Worm (Caenorhabditis elegans) whole organism, L1 larva: ENCODE measurements around the gene W08F4.10.
A peak's percentile ranks its signal among the peaks of the same experiment; 100 is the strongest.

Source experiments
- F16B12.6 ChIP-seq: fragments of 150-350 bp; optimal IDR thresholded peaks from 2 replicates; lab custom pipeline; 2014; ENCODE audit warnings: missing biosample characterization, missing genetic modification characterization
- Y116A8C.19 ChIP-seq: sonication (generic microtip); optimal IDR thresholded peaks from 2 replicates; lab custom pipeline; 2016; ENCODE audit warnings: missing compliant biosample characterization, missing genetic modification characterization, borderline replicate concordance
- aha-1 ChIP-seq: fragments of 150-350 bp; optimal IDR thresholded peaks from 2 replicates; lab custom pipeline; 2014; ENCODE audit warnings: missing biosample characterization, missing genetic modification characterization
- aly-2 ChIP-seq: fragments of 150-350 bp; optimal IDR thresholded peaks from 2 replicates; lab custom pipeline; 2014; ENCODE audit warnings: missing biosample characterization, missing genetic modification characterization
- ceh-82 ChIP-seq, 3 experiments: fragments of 150-350 bp in 1 of 3; sonication (generic microtip) in 2 of 3; optimal IDR thresholded peaks; 2 replicates each; lab custom pipeline; 2014 to 2017; ENCODE audit warnings: missing biosample characterization in 3 of 3, missing genetic modification characterization in 3 of 3
- ces-1 ChIP-seq: fragments of 150-350 bp; optimal IDR thresholded peaks from 2 replicates; lab custom pipeline; 2014; ENCODE audit warnings: missing biosample characterization, missing genetic modification reagents, missing genetic modification characterization
- dpl-1 ChIP-seq, 3 experiments: fragments of 150-350 bp in 2 of 3; sonication (generic microtip) in 1 of 3; optimal IDR thresholded peaks; 2 replicates each; lab custom pipeline; 2014 to 2017; ENCODE audit warnings: missing biosample characterization in 3 of 3, missing genetic modification characterization in 3 of 3, missing genetic modification reagents in 3 of 3
- dsc-1 ChIP-seq: sonication (generic microtip); optimal IDR thresholded peaks from 2 replicates; lab custom pipeline; 2016; ENCODE audit warnings: mild to moderate bottlenecking, missing genetic modification characterization, missing compliant biosample characterization
- efl-1 ChIP-seq, 4 experiments: fragments of 150-350 bp; optimal IDR thresholded peaks in 3 of 4; peaks in 1 of 4; 1 replicate in 1 of 4; 2 replicates in 3 of 4; lab custom pipeline; 2014; ENCODE audit warnings: missing biosample characterization in 2 of 4, missing genetic modification characterization in 2 of 4, missing genetic modification reagents in 2 of 4
- egl-27 ChIP-seq, 2 experiments: fragments of 150-350 bp in 1 of 2; sonication (generic microtip); optimal IDR thresholded peaks; 3 replicates each; lab custom pipeline; 2017 to 2018; ENCODE audit warnings: missing biosample characterization in 2 of 2, missing genetic modification characterization in 2 of 2, missing genetic modification reagents in 2 of 2
- elt-2 ChIP-seq: sonication (generic microtip); optimal IDR thresholded peaks from 2 replicates; lab custom pipeline; 2016; ENCODE audit warnings: missing genetic modification characterization, mild to moderate bottlenecking, inconsistent platforms, missing compliant biosample characterization, missing genetic modification reagents
- fkh-8 ChIP-seq: sonication (generic microtip); optimal IDR thresholded peaks from 2 replicates; lab custom pipeline; 2016; ENCODE audit warnings: mild to moderate bottlenecking, missing genetic modification characterization, missing compliant biosample characterization
- fos-1 ChIP-seq: fragments of 150-350 bp; optimal IDR thresholded peaks from 2 replicates; lab custom pipeline; 2014; ENCODE audit warnings: missing biosample characterization, missing genetic modification characterization
- grh-1 ChIP-seq: fragments of 200-800 bp; sonication (Bioruptor generic); IDR thresholded peaks from 2 replicates; pipeline ENCODE4 v1.3.6; 2022; ENCODE audit warnings: missing genetic modification reagents, missing genetic modification characterization, missing compliant biosample characterization
- hlh-17 ChIP-seq: fragments of 200-800 bp; sonication (Bioruptor generic); optimal IDR thresholded peaks from 2 replicates; lab custom pipeline; 2018; ENCODE audit warnings: missing genetic modification characterization, mild to moderate bottlenecking, missing compliant biosample characterization, moderate library complexity, borderline replicate concordance
- irx-1 ChIP-seq: sonication (generic microtip); optimal IDR thresholded peaks from 2 replicates; lab custom pipeline; 2016; ENCODE audit warnings: missing genetic modification characterization, missing compliant biosample characterization
- lin-35 ChIP-seq, 2 experiments: fragments of 150-350 bp; optimal IDR thresholded peaks; 2 replicates each; lab custom pipeline; 2014; ENCODE audit warnings: missing biosample characterization in 2 of 2, missing genetic modification characterization in 2 of 2, missing genetic modification reagents in 2 of 2
- lir-3 ChIP-seq: sonication (generic microtip); optimal IDR thresholded peaks from 2 replicates; lab custom pipeline; 2016; ENCODE audit warnings: mild to moderate bottlenecking, missing genetic modification characterization, moderate library complexity, missing compliant biosample characterization; ENCODE audit not compliant: poor library complexity
- mab-9 ChIP-seq: fragments of 200-800 bp; sonication (Bioruptor generic); IDR thresholded peaks from 2 replicates; pipeline ENCODE4 v1.3.6; 2022; ENCODE audit warnings: missing genetic modification reagents, missing genetic modification characterization, missing compliant biosample characterization
- mdl-1 ChIP-seq, 2 experiments: fragments of 150-350 bp; optimal IDR thresholded peaks; 2 replicates each; lab custom pipeline; 2014 to 2017; ENCODE audit warnings: missing biosample characterization in 2 of 2, missing genetic modification characterization in 2 of 2, inconsistent platforms in 1 of 2
- mef-2 ChIP-seq: fragments of 150-350 bp; optimal IDR thresholded peaks from 2 replicates; lab custom pipeline; 2014; ENCODE audit warnings: missing biosample characterization, missing genetic modification characterization
- mep-1 ChIP-seq: fragments of 150-350 bp; optimal IDR thresholded peaks from 2 replicates; lab custom pipeline; 2014; ENCODE audit warnings: missing biosample characterization, missing genetic modification characterization
- nhr-11 ChIP-seq: fragments of 150-350 bp; optimal IDR thresholded peaks from 2 replicates; lab custom pipeline; 2014; ENCODE audit warnings: missing biosample characterization, missing genetic modification characterization
- nhr-19 ChIP-seq: fragments of 200-800 bp; sonication (Bioruptor generic); conservative IDR thresholded peaks from 2 replicates; pipeline ENCODE4 v1.3.6; 2022; ENCODE audit warnings: missing genetic modification characterization, missing compliant biosample characterization
- nhr-28 ChIP-seq: fragments of 150-350 bp; optimal IDR thresholded peaks from 2 replicates; lab custom pipeline; 2014; ENCODE audit warnings: missing biosample characterization, missing genetic modification characterization
- nhr-47 ChIP-seq: sonication (generic microtip); optimal IDR thresholded peaks from 2 replicates; lab custom pipeline; 2016; ENCODE audit warnings: mild to moderate bottlenecking, missing genetic modification characterization, moderate library complexity, missing compliant biosample characterization
- nhr-85 ChIP-seq: sonication (generic microtip); peaks from one replicate; lab custom pipeline; 2016; ENCODE audit warnings: missing genetic modification characterization, inconsistent platforms, missing compliant biosample characterization
- nhr-90 ChIP-seq: sonication (generic microtip); optimal IDR thresholded peaks from 2 replicates; lab custom pipeline; 2016; ENCODE audit warnings: mild to moderate bottlenecking, missing genetic modification characterization, missing compliant biosample characterization; ENCODE audit not compliant: poor library complexity
- rnt-1 ChIP-seq: sonication (generic microtip); optimal IDR thresholded peaks from 2 replicates; lab custom pipeline; 2016; ENCODE audit warnings: mild to moderate bottlenecking, missing genetic modification characterization, moderate library complexity, missing compliant biosample characterization
- snpc-4 ChIP-seq: fragments of 150-350 bp; optimal IDR thresholded peaks from 2 replicates; lab custom pipeline; 2014; ENCODE audit warnings: missing biosample characterization, missing genetic modification characterization
- snu-23 ChIP-seq: sonication (generic microtip); optimal IDR thresholded peaks from 2 replicates; lab custom pipeline; 2016; ENCODE audit warnings: missing genetic modification characterization, missing compliant biosample characterization
- sptf-1 ChIP-seq: fragments of 150-350 bp; optimal IDR thresholded peaks from 2 replicates; lab custom pipeline; 2014; ENCODE audit warnings: missing biosample characterization, missing genetic modification characterization
- zag-1 ChIP-seq: fragments of 150-350 bp; optimal IDR thresholded peaks from 2 replicates; lab custom pipeline; 2014; ENCODE audit warnings: missing biosample characterization, missing genetic modification characterization

Gene W08F4.10

DNA sequence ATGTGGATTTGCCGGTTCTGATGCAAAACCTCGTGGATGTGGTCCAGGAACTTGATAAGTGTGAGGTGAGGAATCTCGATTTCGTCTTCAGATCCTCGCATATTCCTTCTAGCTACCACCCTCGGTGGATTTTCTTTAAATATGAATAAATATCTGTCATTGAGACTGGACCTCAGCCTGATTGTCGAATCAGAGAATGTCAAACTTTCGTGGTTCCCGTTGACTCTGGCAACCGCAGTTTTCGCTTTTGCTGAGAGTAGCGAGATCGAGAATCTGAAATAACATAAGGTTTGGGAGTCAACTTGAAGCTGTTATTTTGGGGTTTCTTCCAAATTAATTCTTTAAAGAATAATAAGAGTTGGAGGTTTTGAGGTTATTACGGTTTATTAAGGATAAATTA is 8.4 kb downstream of the W08F4.10 start, which contains the start of gene fbxb-14 (continued):
- TF ChIP-seq nhr-28 (tag; lab: Kevin White, UChicago): no peak

DNA sequence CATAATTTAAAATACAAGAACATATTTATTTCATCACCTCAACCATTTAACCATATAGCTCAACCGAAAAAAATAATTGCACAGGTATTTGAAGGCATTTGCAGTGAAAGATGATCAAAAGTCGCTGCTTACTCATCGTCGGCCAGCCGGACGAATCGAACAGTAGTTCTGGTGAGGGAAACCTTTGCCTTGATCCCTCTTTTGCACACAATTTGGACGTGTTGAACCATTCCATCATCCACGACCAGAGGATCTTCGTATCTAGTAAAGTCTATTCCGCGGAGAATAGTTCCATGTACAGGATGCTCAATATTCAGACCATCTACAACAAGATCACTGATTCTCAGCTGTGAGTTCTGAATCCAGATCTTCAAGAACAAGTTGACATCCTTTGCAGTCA is 9.0 kb downstream of the W08F4.10 start:
- no peak for TF ChIP-seq nhr-90
- TF ChIP-seq mep-1 (tag; lab: Kevin White, UChicago): no peak
- no peak for TF ChIP-seq sptf-1 (tag; lab: Kevin White, UChicago)
- TF ChIP-seq ces-1 (GFP tag; lab: Kevin White, UChicago): no peak
- no peak for TF ChIP-seq egl-27 (tag; optimal IDR thresholded peaks at IDR 0.05; lab: Kevin White, UChicago)
- no peak for TF ChIP-seq mdl-1 (tag; optimal IDR thresholded peaks at IDR 0.05; lab: Kevin White, UChicago)
- TF ChIP-seq lir-3 (tag; lab: Kevin White, UChicago): no peak
- TF ChIP-seq nhr-19 (GFP tag; lab: Robert Waterston, UW): no peak
- no peak for TF ChIP-seq efl-1 (optimal IDR thresholded peaks at IDR 0.05; lab: Kevin White, UChicago)
- TF ChIP-seq efl-1 (GFP tag; optimal IDR thresholded peaks at IDR 0.05 in 1 of 2; lab: Kevin White, UChicago): no peak
- TF ChIP-seq Y116A8C.19: no peak
- no peak for TF ChIP-seq zag-1 (tag; lab: Kevin White, UChicago)
- no peak for TF ChIP-seq elt-2 (tag; lab: Kevin White, UChicago)
- no peak for TF ChIP-seq fkh-8 (tag; lab: Kevin White, UChicago)
- TF ChIP-seq hlh-17 (GFP tag; lab: Kevin White, UChicago): no peak
- TF ChIP-seq aly-2: no peak
- TF ChIP-seq mef-2: no peak
- no peak for TF ChIP-seq snpc-4
- no peak for TF ChIP-seq grh-1 (GFP tag; lab: Robert Waterston, UW)
- no peak for TF ChIP-seq fos-1 (tag; lab: Kevin White, UChicago)
- no peak for TF ChIP-seq rnt-1

DNA sequence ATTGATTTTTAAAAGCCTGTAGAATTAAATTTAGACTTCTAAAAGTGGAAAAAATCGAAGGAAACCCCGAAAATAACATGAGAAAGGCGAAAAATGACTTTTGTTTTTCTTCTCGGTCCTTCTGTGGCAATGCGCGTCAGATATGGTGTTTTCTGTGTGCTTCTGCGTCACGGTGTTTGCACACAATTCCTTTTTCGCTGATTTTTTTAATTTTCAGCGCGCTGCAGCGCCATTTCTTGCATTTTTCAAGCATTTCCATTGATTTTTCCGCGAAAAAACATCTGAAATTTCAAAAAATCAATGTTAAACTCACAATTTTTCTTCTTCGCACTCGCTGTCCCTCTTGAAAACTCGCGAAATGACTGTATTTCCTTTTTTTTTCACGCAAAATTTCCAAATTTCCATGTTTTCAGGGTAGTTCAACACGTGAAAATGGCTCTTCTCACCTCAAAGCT is 10.8 kb downstream of the W08F4.10 start, which contains the start of the genes cdc-37 and W08F4.3:
Gene cdc-37 (minus strand): TSS at position 405 of the 455 bp plus-strand sequence.
Gene W08F4.3 (plus strand): TSS at position 414 of the 455 bp plus-strand sequence.
- TF ChIP-seq nhr-85 (tag; lab: Kevin White, UChicago): peak; percentile 17
- TF ChIP-seq dpl-1 (GFP tag; optimal IDR thresholded peaks at IDR 0.05; lab: Kevin White, UChicago): peak in 2 of 3 experiments; percentile 44 to 50
- peak; percentile 12 for TF ChIP-seq dsc-1 (tag; lab: Kevin White, UChicago)
- TF ChIP-seq irx-1 (tag; lab: Kevin White, UChicago): no peak
- peak; percentile 24 for TF ChIP-seq fos-1 (tag; lab: Kevin White, UChicago)
- TF ChIP-seq ceh-82 (tag; optimal IDR thresholded peaks at IDR 0.05; lab: Kevin White, UChicago): peak in 1 of 3 experiments; percentile 23
- peak; percentile 21 for TF ChIP-seq snu-23 (GFP tag; lab: Kevin White, UChicago)
- TF ChIP-seq F16B12.6 (tag; lab: Kevin White, UChicago): peak; percentile 94
- TF ChIP-seq mep-1 (tag; lab: Kevin White, UChicago): peak; percentile 7
- TF ChIP-seq aly-2: no peak
- TF ChIP-seq aha-1: no peak
- peak; percentile 5 for TF ChIP-seq nhr-47 (tag; lab: Kevin White, UChicago)
- TF ChIP-seq efl-1 (optimal IDR thresholded peaks at IDR 0.05; lab: Kevin White, UChicago): peak; percentile 48 to 67
- TF ChIP-seq efl-1 (GFP tag; optimal IDR thresholded peaks at IDR 0.05 in 1 of 2; lab: Kevin White, UChicago): peak; percentile 62 to 94
- peak; percentile 46 for TF ChIP-seq rnt-1
- peak; percentile 39 to 48 for TF ChIP-seq lin-35 (GFP tag; optimal IDR thresholded peaks at IDR 0.05; lab: Kevin White, UChicago)

DNA sequence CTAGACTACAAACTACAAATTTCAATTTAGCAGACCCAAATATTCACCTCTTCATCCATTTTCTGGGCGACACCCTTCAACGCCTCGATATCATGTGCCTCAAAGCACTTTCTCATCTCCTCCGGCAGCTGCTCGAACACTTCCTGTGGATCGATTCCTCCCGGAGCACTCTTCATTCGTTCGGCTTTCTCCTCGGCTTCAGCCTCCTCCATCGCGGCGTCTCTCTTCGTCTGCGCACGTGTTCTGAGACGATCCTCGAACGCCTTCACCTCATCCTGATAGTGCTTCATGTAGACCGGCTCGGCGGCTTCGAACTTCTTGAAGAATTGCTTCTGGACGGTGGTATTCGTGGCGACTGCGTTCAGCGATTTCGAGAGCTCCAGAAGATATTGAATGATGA is 12.2 kb downstream of the W08F4.10 start:
- no peak for TF ChIP-seq mab-9
- TF ChIP-seq efl-1 (optimal IDR thresholded peaks at IDR 0.05; lab: Kevin White, UChicago): no peak
- TF ChIP-seq efl-1 (GFP tag; optimal IDR thresholded peaks at IDR 0.05 in 1 of 2; lab: Kevin White, UChicago): peak in 1 of 2 experiments; percentile 89
- TF ChIP-seq, all 84 proteins: peak for 1

DNA sequence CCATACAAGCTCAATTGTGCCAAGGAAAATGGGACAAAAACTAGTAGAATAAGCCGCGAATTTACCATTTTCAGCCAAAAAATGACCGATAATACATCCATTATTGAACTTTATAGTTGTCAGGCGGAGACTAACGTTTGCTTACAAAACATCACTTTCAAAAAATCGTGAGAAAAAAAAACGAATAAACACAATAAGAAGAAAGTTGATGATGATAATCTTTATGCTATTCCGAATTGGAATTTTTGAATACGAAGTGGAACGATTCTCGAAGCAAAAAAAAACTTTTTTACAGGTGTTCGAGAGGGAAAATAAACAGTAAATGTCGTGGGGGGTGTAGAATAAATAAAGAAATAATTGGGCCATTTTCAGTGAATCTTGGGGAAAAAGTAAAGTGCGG is 13.4 kb downstream of the W08F4.10 start, which contains the start of gene W08F4.7:
Gene W08F4.7 (minus strand): TSS at position 101 of the 400 bp plus-strand sequence.
- TF ChIP-seq nhr-85 (tag; lab: Kevin White, UChicago): peak; percentile 8
- no peak for TF ChIP-seq nhr-11
